Fruit fly (Drosophila melanogaster) whole organism, adult: Measurements from ENCODE around the gene CG17721.

Source experiments
- CG1620 ChIP-seq: fragments of 200-800 bp; sonication (Bioruptor generic); optimal IDR thresholded peaks from 2 replicates; lab custom pipeline; 2016; ENCODE audit warnings: missing biosample characterization, missing genetic modification characterization
- CG7045 ChIP-seq: fragments of 200-800 bp; sonication (Bioruptor generic); optimal IDR thresholded peaks from 2 replicates; lab custom pipeline; 2017; ENCODE audit warnings: missing biosample characterization, mild to moderate bottlenecking, missing genetic modification characterization
- kay ChIP-seq: fragments of 200-800 bp; sonication (Bioruptor generic); peaks from one replicate; lab custom pipeline; 2016; ENCODE audit warnings: missing biosample characterization, missing genetic modification characterization, borderline replicate concordance
- tj ChIP-seq: fragments of 200-800 bp; sonication (Bioruptor generic); optimal IDR thresholded peaks from 3 replicates; lab custom pipeline; 2017; ENCODE audit warnings: missing biosample characterization, mild to moderate bottlenecking, missing genetic modification characterization, moderate library complexity
- toe ChIP-seq: fragments of 200-800 bp; sonication (Bioruptor generic); optimal IDR thresholded peaks from 2 replicates; lab custom pipeline; 2016; ENCODE audit warnings: missing biosample characterization, missing genetic modification characterization

dm6 chr3R:11231705-11232261 is 3.2 kb upstream of the CG17721 start, which contains the start of the genes CG17187 and Dph3:
- TF ChIP-seq kay (GFP tag; lab: Kevin White, UChicago) (no peak), toe (GFP tag; lab: Kevin White, UChicago) (no peak), tj (GFP tag; lab: Kevin White, UChicago) (no peak), CG1620 (GFP tag; lab: Kevin White, UChicago) (no peak), CG7045 (GFP tag; lab: Kevin White, UChicago) (no peak)
